Worm (Caenorhabditis elegans) whole organism, early embryonic: ENCODE data around the gene Y39B6A.13.

Experiments
- B0310.2 ChIP-seq: sonication (generic microtip); optimal IDR thresholded peaks from 2 replicates; lab custom pipeline; 2016; ENCODE audit warnings: mild to moderate bottlenecking, missing genetic modification characterization, missing compliant biosample characterization
- F13C5.2 ChIP-seq: sonication (generic microtip); optimal IDR thresholded peaks from 2 replicates; lab custom pipeline; 2017; ENCODE audit warnings: mild to moderate bottlenecking, missing genetic modification characterization, inconsistent platforms, missing compliant biosample characterization
- aly-1 ChIP-seq: sonication (generic microtip); optimal IDR thresholded peaks from 2 replicates; lab custom pipeline; 2016; ENCODE audit warnings: missing genetic modification characterization, missing compliant biosample characterization
- ama-1 ChIP-seq: fragments of 150-350 bp; optimal IDR thresholded peaks from 2 replicates; lab custom pipeline; 2014
- ceh-36 ChIP-seq: sonication (generic microtip); optimal IDR thresholded peaks from 2 replicates; lab custom pipeline; 2016; ENCODE audit warnings: missing genetic modification characterization, inconsistent platforms, missing compliant biosample characterization
- ets-7 ChIP-seq: sonication (generic microtip); optimal IDR thresholded peaks from 2 replicates; lab custom pipeline; 2016; ENCODE audit warnings: missing genotype, missing genetic modification characterization, missing compliant biosample characterization
- flt-1 ChIP-seq: fragments of 200-800 bp; sonication (Bioruptor generic); IDR thresholded peaks from 2 replicates; pipeline ENCODE4 v1.3.6; 2022; ENCODE audit warnings: missing genetic modification characterization, missing compliant biosample characterization
- hmbx-1 ChIP-seq: sonication (generic microtip); optimal IDR thresholded peaks from 2 replicates; lab custom pipeline; 2016; ENCODE audit warnings: mild to moderate bottlenecking, missing genetic modification characterization, missing compliant biosample characterization
- scrt-1 ChIP-seq: fragments of 200-800 bp; sonication (Bioruptor generic); IDR thresholded peaks from 2 replicates; pipeline ENCODE4 v1.3.6; 2022; ENCODE audit warnings: missing genetic modification characterization, missing compliant biosample characterization
- sea-1 ChIP-seq: fragments of 200-800 bp; sonication (Bioruptor generic); conservative IDR thresholded peaks from 2 replicates; pipeline ENCODE4 v1.3.6; 2022; ENCODE audit warnings: missing genetic modification characterization, missing compliant biosample characterization
- tbx-37 ChIP-seq: fragments of 200-800 bp; sonication (Bioruptor generic); conservative IDR thresholded peaks from 2 replicates; pipeline ENCODE4 v1.3.6; 2022; ENCODE audit warnings: missing genetic modification reagents, missing genetic modification characterization, missing compliant biosample characterization

DNA sequence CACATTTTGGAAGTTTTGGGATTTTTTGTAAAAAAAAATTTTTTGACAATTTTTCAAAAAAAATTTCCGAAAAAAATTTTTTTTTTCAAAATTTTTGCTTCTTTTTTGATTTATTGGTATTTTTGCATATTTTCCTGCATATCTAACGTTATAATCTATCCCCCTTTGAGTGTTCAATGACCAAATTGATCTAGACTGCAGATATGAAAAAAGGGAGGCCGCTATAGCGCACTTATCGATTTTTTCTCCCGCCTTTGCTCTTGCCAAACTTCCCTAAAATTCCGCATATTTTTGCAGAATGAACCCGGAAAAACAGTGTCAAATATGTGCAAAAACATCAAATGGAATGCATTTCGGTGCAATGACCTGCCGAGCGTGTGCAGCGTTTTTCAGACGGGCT, 31.8 kb downstream of the Y39B6A.13 start, which contains the start of gene nhr-145:
- TF ChIP-seq F13C5.2 (tag; lab: Kevin White, UChicago) = no peak
- no peak for TF ChIP-seq ama-1 (lab: Kevin White, UChicago)
- no peak for TF ChIP-seq B0310.2 (tag; lab: Kevin White, UChicago)
- no peak for TF ChIP-seq tbx-37
- no peak for TF ChIP-seq scrt-1 (GFP tag; lab: Robert Waterston, UW)
- TF ChIP-seq ets-7 (tag; lab: Kevin White, UChicago) = no peak
- no peak for TF ChIP-seq ceh-36 (tag; lab: Kevin White, UChicago)
- no peak for TF ChIP-seq flt-1 (GFP tag; lab: Robert Waterston, UW)
- no peak for TF ChIP-seq aly-1 (tag; lab: Kevin White, UChicago)
- no peak for TF ChIP-seq hmbx-1
- TF ChIP-seq sea-1 (GFP tag; lab: Robert Waterston, UW) = no peak
